Fruit fly (Drosophila melanogaster) whole organism, embryonic: ENCODE data around the gene kirre.
A peak's percentile ranks its signal among the peaks of the same experiment; 100 is the strongest.

Experiments used
- CG10274 ChIP-seq: fragments of 200-800 bp; sonication (Bioruptor generic); optimal IDR thresholded peaks from 3 replicates; lab custom pipeline; 2017; ENCODE audit warnings: missing biosample characterization, mild to moderate bottlenecking, missing genetic modification characterization
- CG10565 ChIP-seq: fragments of 200-800 bp; sonication (Bioruptor generic); optimal IDR thresholded peaks from 3 replicates; lab custom pipeline; 2016; ENCODE audit warnings: missing biosample characterization, mild to moderate bottlenecking, missing genetic modification characterization
- CG11398 ChIP-seq: fragments of 200-800 bp; sonication (Bioruptor generic); optimal IDR thresholded peaks from 2 replicates; lab custom pipeline; 2016; ENCODE audit warnings: missing biosample characterization, missing genetic modification characterization
- CG12744 ChIP-seq: fragments of 200-800 bp; sonication (Bioruptor generic); optimal IDR thresholded peaks from 2 replicates; lab custom pipeline; 2016; ENCODE audit warnings: missing biosample characterization, missing genetic modification characterization
- CG14050 ChIP-seq: fragments of 200-800 bp; sonication (Bioruptor generic); IDR thresholded peaks from 3 replicates; pipeline ENCODE4 v1.3.6; 2022; ENCODE audit warnings: missing biosample characterization, missing genetic modification characterization
- CG14965 ChIP-seq: fragments of 200-800 bp; sonication (Bioruptor generic); optimal IDR thresholded peaks from 2 replicates; lab custom pipeline; 2016; ENCODE audit warnings: missing biosample characterization, missing genetic modification characterization, borderline replicate concordance
- CG17802 ChIP-seq: fragments of 200-800 bp; sonication (Bioruptor generic); optimal IDR thresholded peaks from 2 replicates; lab custom pipeline; 2018; ENCODE audit warnings: missing biosample characterization, mild to moderate bottlenecking, missing genetic modification characterization, moderate library complexity
- CG18619 ChIP-seq: fragments of 200-800 bp; sonication (Bioruptor generic); optimal IDR thresholded peaks from 3 replicates; lab custom pipeline; 2017; ENCODE audit warnings: missing biosample characterization, mild to moderate bottlenecking, missing genetic modification characterization
- CG2875 ChIP-seq: fragments of 200-800 bp; sonication (Bioruptor generic); optimal IDR thresholded peaks from 2 replicates; lab custom pipeline; 2017; ENCODE audit warnings: missing biosample characterization, mild to moderate bottlenecking, missing genetic modification characterization, missing genetic modification reagents
- CG33213 ChIP-seq: fragments of 200-800 bp; sonication (Bioruptor generic); optimal IDR thresholded peaks from 3 replicates; lab custom pipeline; 2016; ENCODE audit warnings: missing biosample characterization, missing genetic modification characterization
- CG34376 ChIP-seq: fragments of 200-800 bp; sonication (Bioruptor generic); optimal IDR thresholded peaks from 2 replicates; lab custom pipeline; 2018; ENCODE audit warnings: missing biosample characterization, mild to moderate bottlenecking, missing genetic modification characterization
- CG4282 ChIP-seq: fragments of 200-800 bp; sonication (Bioruptor generic); optimal IDR thresholded peaks from 2 replicates; lab custom pipeline; 2016; ENCODE audit warnings: missing biosample characterization, missing genetic modification characterization
- CG4707 ChIP-seq: fragments of 200-800 bp; sonication (Bioruptor generic); optimal IDR thresholded peaks from 2 replicates; lab custom pipeline; 2018; ENCODE audit warnings: missing biosample characterization, mild to moderate bottlenecking, missing genetic modification characterization, moderate library complexity
- CG4730 ChIP-seq: fragments of 200-800 bp; sonication (Bioruptor generic); IDR thresholded peaks from 2 replicates; pipeline ENCODE4 v1.3.6; 2022; ENCODE audit warnings: missing biosample characterization, missing genetic modification characterization
- CG4820 ChIP-seq: fragments of 200-800 bp; sonication (Bioruptor generic); optimal IDR thresholded peaks from 3 replicates; lab custom pipeline; 2016; ENCODE audit warnings: missing biosample characterization, missing genetic modification characterization
- CG5953 ChIP-seq: fragments of 200-800 bp; sonication (Bioruptor generic); IDR thresholded peaks from 2 replicates; pipeline ENCODE4 v1.3.6; 2022; ENCODE audit warnings: missing biosample characterization, missing genetic modification characterization
- CG7987 ChIP-seq: fragments of 200-800 bp; sonication (Bioruptor generic); optimal IDR thresholded peaks from 2 replicates; lab custom pipeline; 2018; ENCODE audit warnings: missing biosample characterization, mild to moderate bottlenecking, missing genetic modification characterization, moderate library complexity
- CG9817 ChIP-seq: fragments of 200-800 bp; sonication (Bioruptor generic); optimal IDR thresholded peaks from 2 replicates; lab custom pipeline; 2018; ENCODE audit warnings: missing biosample characterization, mild to moderate bottlenecking, missing genetic modification characterization, moderate library complexity
- Dll ChIP-seq: fragments of 200-800 bp; sonication (Bioruptor generic); IDR thresholded peaks from 4 replicates; pipeline ENCODE4 v1.3.6; 2022; ENCODE audit warnings: missing biosample characterization, missing genetic modification characterization; ENCODE audit not compliant: partially characterized antibody
- HLHmδ ChIP-seq: fragments of 200-800 bp; sonication (Bioruptor generic); optimal IDR thresholded peaks from 2 replicates; lab custom pipeline; 2018; ENCODE audit warnings: missing biosample characterization, mild to moderate bottlenecking, missing genetic modification characterization, moderate library complexity
- HmgD ChIP-seq: fragments of 200-800 bp; sonication (Bioruptor generic); optimal IDR thresholded peaks from 3 replicates; lab custom pipeline; 2016; ENCODE audit warnings: missing biosample characterization, missing genetic modification characterization
- Hr3 ChIP-seq: fragments of 200-800 bp; sonication (Bioruptor generic); optimal IDR thresholded peaks from 3 replicates; lab custom pipeline; 2016; ENCODE audit warnings: missing biosample characterization, missing genetic modification characterization
- Mrtf ChIP-seq: fragments of 200-800 bp; sonication (Bioruptor generic); IDR thresholded peaks from 3 replicates; pipeline ENCODE4 v1.3.6; 2022; ENCODE audit warnings: missing biosample characterization, missing genetic modification characterization
- NC2β ChIP-seq: fragments of 200-800 bp; sonication (Bioruptor generic); optimal IDR thresholded peaks from 2 replicates; lab custom pipeline; 2016; ENCODE audit warnings: missing biosample characterization, missing genetic modification characterization
- Rfx ChIP-seq: fragments of 200-800 bp; sonication (Bioruptor generic); IDR thresholded peaks from 2 replicates; pipeline ENCODE4 v1.3.6; 2022; ENCODE audit warnings: missing biosample characterization, missing genetic modification characterization
- Sox102F ChIP-seq: fragments of 200-800 bp; sonication (Bioruptor generic); optimal IDR thresholded peaks from 2 replicates; lab custom pipeline; 2018; ENCODE audit warnings: missing biosample characterization, mild to moderate bottlenecking, missing genetic modification characterization, moderate library complexity
- Sry-β ChIP-seq: fragments of 200-800 bp; sonication (Bioruptor generic); optimal IDR thresholded peaks from 2 replicates; lab custom pipeline; 2018; ENCODE audit warnings: missing biosample characterization, mild to moderate bottlenecking, missing genetic modification characterization, moderate library complexity
- Trl ChIP-seq, 3 experiments: fragments of >200 bp in 2 of 3; fragments of 200-800 bp in 1 of 3; sonication (Bioruptor generic) in 1 of 3; optimal IDR thresholded peaks; 2 replicates in 1 of 3; 3 replicates in 2 of 3; lab custom pipeline; 2016 to 2017; ENCODE audit warnings: missing biosample characterization in 1 of 3, missing genetic modification characterization in 1 of 3
- YL-1 ChIP-seq: fragments of 200-800 bp; sonication (Bioruptor generic); optimal IDR thresholded peaks from 3 replicates; lab custom pipeline; 2017; ENCODE audit warnings: missing biosample characterization, mild to moderate bottlenecking, missing genetic modification characterization
- bowl ChIP-seq: fragments of 200-800 bp; sonication (Bioruptor generic); IDR thresholded peaks from 2 replicates; pipeline ENCODE4 v1.3.6; 2022; ENCODE audit warnings: missing biosample characterization, missing genetic modification characterization
- cas ChIP-seq: fragments of 200-800 bp; sonication (Bioruptor generic); IDR thresholded peaks from 2 replicates; pipeline ENCODE4 v1.3.6; 2022; ENCODE audit warnings: missing biosample characterization, missing genetic modification characterization
- crp ChIP-seq, 2 experiments: fragments of 200-800 bp; sonication (Bioruptor generic); optimal IDR thresholded peaks; 2 replicates in 1 of 2; 3 replicates in 1 of 2; lab custom pipeline; 2017; ENCODE audit warnings: missing biosample characterization in 2 of 2, missing genetic modification characterization in 2 of 2, mild to moderate bottlenecking in 1 of 2, moderate library complexity in 1 of 2
- ems ChIP-seq: fragments of 200-800 bp; sonication (Bioruptor generic); optimal IDR thresholded peaks from 3 replicates; lab custom pipeline; 2016; ENCODE audit warnings: missing biosample characterization, missing genetic modification characterization
- fu2 ChIP-seq: fragments of 200-800 bp; sonication (Bioruptor generic); optimal IDR thresholded peaks from 2 replicates; lab custom pipeline; 2016; ENCODE audit warnings: missing biosample characterization, missing genetic modification characterization
- gro ChIP-seq: fragments of 200-800 bp; sonication (Bioruptor generic); optimal IDR thresholded peaks from 2 replicates; lab custom pipeline; 2016; ENCODE audit warnings: missing biosample characterization, missing genetic modification characterization
- jing ChIP-seq: fragments of 200-800 bp; sonication (Bioruptor generic); optimal IDR thresholded peaks from 2 replicates; lab custom pipeline; 2018; ENCODE audit warnings: missing biosample characterization, mild to moderate bottlenecking, missing genetic modification characterization
- jumu ChIP-seq: fragments of 200-800 bp; sonication (Bioruptor generic); optimal IDR thresholded peaks from 3 replicates; lab custom pipeline; 2016; ENCODE audit warnings: missing biosample characterization, missing genetic modification characterization
- nmo ChIP-seq: fragments of 200-800 bp; sonication (Bioruptor generic); optimal IDR thresholded peaks from 2 replicates; lab custom pipeline; 2018; ENCODE audit warnings: missing biosample characterization, mild to moderate bottlenecking, missing genetic modification characterization, moderate library complexity
- p53 ChIP-seq: fragments of 200-800 bp; sonication (Bioruptor generic); optimal IDR thresholded peaks from 2 replicates; lab custom pipeline; 2016; ENCODE audit warnings: missing biosample characterization, missing genetic modification characterization
- ranshi ChIP-seq: fragments of 200-800 bp; sonication (Bioruptor generic); IDR thresholded peaks from 2 replicates; pipeline ENCODE4 v1.3.6; 2022; ENCODE audit warnings: missing biosample characterization, missing genetic modification characterization
- rib ChIP-seq: fragments of 200-800 bp; sonication (Bioruptor generic); IDR thresholded peaks from 2 replicates; pipeline ENCODE4 v1.3.6; 2022; ENCODE audit warnings: missing biosample characterization, missing genetic modification characterization
- row ChIP-seq: fragments of 200-800 bp; sonication (Bioruptor generic); IDR thresholded peaks from 3 replicates; pipeline ENCODE4 v1.3.6; 2022; ENCODE audit warnings: missing biosample characterization, missing genetic modification characterization
- sens ChIP-seq: fragments of 200-800 bp; sonication (Bioruptor generic); peaks from one replicate; lab custom pipeline; 2016; ENCODE audit warnings: missing biosample characterization, missing genetic modification characterization
- sna ChIP-seq: fragments of 200-800 bp; sonication (Bioruptor generic); IDR thresholded peaks from 2 replicates; pipeline ENCODE4 v1.3.6; 2022; ENCODE audit warnings: missing biosample characterization, missing genetic modification characterization; ENCODE audit not compliant: partially characterized antibody
- stc ChIP-seq: fragments of 200-800 bp; sonication (Bioruptor generic); IDR thresholded peaks from 2 replicates; pipeline ENCODE4 v1.3.6; 2022; ENCODE audit warnings: missing biosample characterization, missing genetic modification characterization
- tin ChIP-seq: fragments of 200-800 bp; sonication (Bioruptor generic); optimal IDR thresholded peaks from 3 replicates; lab custom pipeline; 2016; ENCODE audit warnings: missing biosample characterization, missing genetic modification characterization
- tup ChIP-seq: fragments of 200-800 bp; sonication (Bioruptor generic); optimal IDR thresholded peaks from 2 replicates; lab custom pipeline; 2016; ENCODE audit warnings: missing biosample characterization, mild to moderate bottlenecking, missing genetic modification characterization, moderate library complexity
- tx ChIP-seq: fragments of 200-800 bp; sonication (Bioruptor generic); optimal IDR thresholded peaks from 2 replicates; lab custom pipeline; 2016; ENCODE audit warnings: missing biosample characterization, missing genetic modification characterization
- usp ChIP-seq: fragments of >200 bp; optimal IDR thresholded peaks from 2 replicates; lab custom pipeline; 2017; ENCODE audit warnings: missing biosample characterization, missing genetic modification characterization
- zen ChIP-seq: fragments of 200-800 bp; sonication (Bioruptor generic); optimal IDR thresholded peaks from 3 replicates; lab custom pipeline; 2018; ENCODE audit warnings: missing biosample characterization, mild to moderate bottlenecking, missing genetic modification characterization, moderate library complexity
- zen2 ChIP-seq: fragments of 200-800 bp; sonication (Bioruptor generic); IDR thresholded peaks from 3 replicates; pipeline ENCODE4 v1.3.6; 2022; ENCODE audit warnings: missing biosample characterization, missing genetic modification characterization; ENCODE audit not compliant: partially characterized antibody

Gene kirre

DNA sequence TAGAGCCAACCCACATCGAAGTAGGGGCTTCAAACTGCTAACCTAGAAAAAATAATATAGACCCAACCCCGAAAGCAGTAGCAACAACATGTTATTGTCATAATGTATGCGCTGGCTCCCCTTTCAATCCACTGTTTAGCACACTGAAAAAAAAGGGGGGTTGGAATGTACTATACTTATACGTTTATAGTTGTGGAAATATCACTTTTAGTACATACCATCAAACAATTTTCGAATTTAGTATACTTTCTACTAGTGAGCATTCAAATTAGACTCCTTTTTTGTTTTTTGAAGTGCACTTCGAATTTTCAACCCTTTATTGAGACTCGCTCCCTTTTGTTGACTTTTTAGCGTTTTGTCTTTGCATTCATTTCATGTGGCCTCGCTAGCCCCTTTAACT lies 296.3 kb downstream of the kirre start (continued):
- TF ChIP-seq tin (peak; percentile 7), p53 (no peak), CG11398 (no peak), ems (no peak), bowl (no peak), gro (no peak), crp (GFP tag; optimal IDR thresholded peaks at IDR 0.05; lab: Kevin White, UChicago) (no peak), Rfx (GFP tag; lab: Robert Waterston, UW) (peak; percentile 35), CG2875 (GFP tag; lab: Kevin White, UChicago) (no peak), Hr3 (peak; percentile 5), CG4730 (GFP tag; lab: Robert Waterston, UW) (0 out of 2 replicates have a peak, but pooled peaks have one; percentile 22), CG10274 (GFP tag; lab: Kevin White, UChicago) (no peak), ranshi (GFP tag; lab: Robert Waterston, UW) (no peak), CG14965 (no peak), CG17802 (tag; lab: Kevin White, UChicago) (no peak), fu2 (no peak), tup (GFP tag; lab: Kevin White, UChicago) (no peak), CG12744 (GFP tag; lab: Kevin White, UChicago) (no peak), HmgD (GFP tag; lab: Kevin White, UChicago) (no peak), zen (tag; lab: Kevin White, UChicago) (no peak), Sry-β (no peak), CG4820 (GFP tag; lab: Kevin White, UChicago) (peak; percentile 8), zen2 (GFP tag; lab: Robert Waterston, UW) (no peak), CG34376 (GFP tag; lab: Kevin White, UChicago) (no peak), rib (GFP tag; lab: Robert Waterston, UW) (no peak), jumu (GFP tag; lab: Kevin White, UChicago) (no peak), nmo (GFP tag; lab: Kevin White, UChicago) (peak; percentile 10), cas (GFP tag; lab: Robert Waterston, UW) (no peak), jing (no peak), usp (GFP tag; lab: Kevin White, UChicago) (no peak), row (GFP tag; lab: Robert Waterston, UW) (peak; percentile 56), CG5953 (GFP tag; lab: Robert Waterston, UW) (no peak), sna (GFP tag; lab: Robert Waterston, UW) (no peak), CG14050 (GFP tag; lab: Robert Waterston, UW) (no peak), Mrtf (no peak), CG18619 (no peak), tx (GFP tag; lab: Kevin White, UChicago) (no peak), YL-1 (GFP tag; lab: Kevin White, UChicago) (no peak), CG33213 (GFP tag; lab: Kevin White, UChicago) (no peak), stc (GFP tag; lab: Robert Waterston, UW) (0 out of 2 replicates have a peak, but pooled peaks have one; percentile 30), HLHmδ (no peak), Dll (GFP tag; lab: Robert Waterston, UW) (no peak), NC2β (GFP tag; lab: Kevin White, UChicago) (no peak), Sox102F (peak; percentile 23), CG4282 (no peak), CG7987 (GFP tag; lab: Kevin White, UChicago) (no peak), CG10565 (GFP tag; lab: Kevin White, UChicago) (no peak), CG4707 (GFP tag; lab: Kevin White, UChicago) (no peak), sens (GFP tag; lab: Kevin White, UChicago) (peak; percentile 73), CG9817 (tag; lab: Kevin White, UChicago) (no peak), Trl (optimal IDR thresholded peaks at IDR 0.05; lab: Kevin White, UChicago) (no peak), Trl (GFP tag; optimal IDR thresholded peaks at IDR 0.05; lab: Kevin White, UChicago) (no peak)
